Fruit fly (Drosophila melanogaster): ENCODE data around the gene CG14109.

The CG14109 gene

dm6 chr3L:13403141-13403867 lies 37.4 kb upstream of the CG14109 start (continued):
- TF ChIP-seq CG12299 (tag; optimal IDR thresholded peaks at IDR 0.05) (no peak), fu2 (GFP tag; optimal IDR thresholded peaks at IDR 0.05) (no peak), CG7839 (tag; optimal IDR thresholded peaks at IDR 0.05) (peak; percentile 29), CG3995 (GFP tag; optimal IDR thresholded peaks at IDR 0.05) (no peak), sqz (GFP tag; optimal IDR thresholded peaks at IDR 0.05) (no peak), lmd (GFP tag; IDR thresholded peaks at IDR 0.05) (no peak; the same call in 1 of the 2 replicates), CG11247 (GFP tag; IDR thresholded peaks at IDR 0.05) (no peak), schlank (tag; optimal IDR thresholded peaks at IDR 0.05) (no peak), CG2199 (GFP tag; IDR thresholded peaks at IDR 0.05) (no peak), CG13296 (GFP tag; optimal IDR thresholded peaks at IDR 0.05) (no peak), gsb-n (tag; optimal IDR thresholded peaks at IDR 0.05) (peak; percentile 6), inv (GFP tag; IDR thresholded peaks at IDR 0.05; ENCODE audit: partially characterized antibody) (no peak), Elba2 (GFP tag; optimal IDR thresholded peaks at IDR 0.05) (no peak), Hsf (GFP tag; optimal IDR thresholded peaks at IDR 0.05) (no peak), bab2 (GFP tag; optimal IDR thresholded peaks at IDR 0.05) (no peak), Abd-B (GFP tag; optimal IDR thresholded peaks at IDR 0.05) (peak; percentile 6), Hmr (GFP tag; optimal IDR thresholded peaks at IDR 0.05) (no peak), CG10431 (GFP tag; optimal IDR thresholded peaks at IDR 0.05) (no peak), abd-A (tag; optimal IDR thresholded peaks at IDR 0.05) (no peak), NC2α (GFP tag; optimal IDR thresholded peaks at IDR 0.05) (no peak), CG11504 (tag; optimal IDR thresholded peaks at IDR 0.05) (peak; percentile 63), Xrp1 (GFP tag; IDR thresholded peaks at IDR 0.05) (peak; percentile 40; the same call in 1 of the 2 replicates), Sin3A (optimal IDR thresholded peaks at IDR 0.05) (no peak), CG11695 (GFP tag; IDR thresholded peaks at IDR 0.05) (no peak), CG17186 (GFP tag; optimal IDR thresholded peaks at IDR 0.05) (no peak), CG14710 (tag; optimal IDR thresholded peaks at IDR 0.05) (peak; percentile 76), CG14965 (GFP tag; optimal IDR thresholded peaks at IDR 0.05; ENCODE audit: borderline replicate concordance) (no peak), CG12744 (GFP tag; optimal IDR thresholded peaks at IDR 0.05) (no peak), vfl (GFP tag; optimal IDR thresholded peaks at IDR 0.05) (no peak), bigmax (GFP tag; optimal IDR thresholded peaks at IDR 0.05) (no peak), CG15696 (tag; optimal IDR thresholded peaks at IDR 0.05) (peak; percentile 57), Asciz (GFP tag; optimal IDR thresholded peaks at IDR 0.05) (peak; percentile 3), disco-r (GFP tag; optimal IDR thresholded peaks at IDR 0.05) (no peak), ash1 (GFP tag; optimal IDR thresholded peaks at IDR 0.05) (no peak), Med (GFP tag) (peak; percentile 40), CG4282 (GFP tag; optimal IDR thresholded peaks at IDR 0.05) (no peak), HHEX (GFP tag; optimal IDR thresholded peaks at IDR 0.05) (no peak), kni (GFP tag; optimal IDR thresholded peaks at IDR 0.05) (no peak), Meics (GFP tag; optimal IDR thresholded peaks at IDR 0.05) (no peak), al (GFP tag; IDR thresholded peaks at IDR 0.05) (no peak), Max (GFP tag; optimal IDR thresholded peaks at IDR 0.05) (no peak), CG1602 (GFP tag; optimal IDR thresholded peaks at IDR 0.05) (no peak), CG33557 (GFP tag; optimal IDR thresholded peaks at IDR 0.05) (no peak), CG13775 (GFP tag; optimal IDR thresholded peaks at IDR 0.05) (peak; percentile 42), Aef1 (GFP tag; IDR thresholded peaks at IDR 0.05) (no peak), kah (GFP tag; optimal IDR thresholded peaks at IDR 0.05) (no peak), CG9932 (GFP tag; IDR thresholded peaks at IDR 0.05) (no peak), ap (GFP tag; IDR thresholded peaks at IDR 0.05) (no peak), CG8388 (GFP tag; optimal IDR thresholded peaks at IDR 0.05) (peak; percentile 33), dysf (GFP tag; IDR thresholded peaks at IDR 0.05) (no peak), Gsc (GFP tag; IDR thresholded peaks at IDR 0.05) (no peak)
